Fruit fly (Drosophila melanogaster): ENCODE data around the gene Mcm6.

Gene Mcm6

dm6 chrX:6646846-6647245 lies 27.3 kb upstream of the Mcm6 start:
- TF ChIP-seq sens (GFP tag): peak; percentile 53
- peak; percentile 22 for TF ChIP-seq Med (GFP tag)
- TF ChIP-seq Xbp1 (GFP tag; optimal IDR thresholded peaks at IDR 0.05): no peak
- no peak for TF ChIP-seq CG13775 (GFP tag; optimal IDR thresholded peaks at IDR 0.05)

- TF ChIP-seq knrl (GFP tag; IDR thresholded peaks at IDR 0.05; ENCODE audit: partially characterized antibody) (peak; percentile 75), CG14965 (GFP tag; optimal IDR thresholded peaks at IDR 0.05; ENCODE audit: borderline replicate concordance) (no peak), tna (GFP tag; IDR thresholded peaks at IDR 0.05; ENCODE audit: partially characterized antibody) (peak; percentile 72), ftz-f1 (GFP tag; optimal IDR thresholded peaks at IDR 0.05) (no peak), chn (GFP tag; optimal IDR thresholded peaks at IDR 0.05) (no peak), CG10543 (GFP tag; optimal IDR thresholded peaks at IDR 0.05) (peak; percentile 82), CG9932 (GFP tag; IDR thresholded peaks at IDR 0.05) (peak; percentile 59), Dad (GFP tag; optimal IDR thresholded peaks at IDR 0.05) (peak; percentile 43), Lim3 (GFP tag; IDR thresholded peaks at IDR 0.05) (no peak), tx (GFP tag; optimal IDR thresholded peaks at IDR 0.05) (no peak), CG8359 (GFP tag; optimal IDR thresholded peaks at IDR 0.05; ENCODE audit: borderline replicate concordance) (peak; percentile 58), gsb-n (tag; optimal IDR thresholded peaks at IDR 0.05) (peak; percentile 59), CG13894 (tag; optimal IDR thresholded peaks at IDR 0.05) (peak; percentile 38), CG3065 (GFP tag; optimal IDR thresholded peaks at IDR 0.05) (peak; percentile 5), Xrp1 (GFP tag; IDR thresholded peaks at IDR 0.05) (no peak), Mad (GFP tag; optimal IDR thresholded peaks at IDR 0.05) (peak; percentile 9), CG6689 (GFP tag; IDR thresholded peaks at IDR 0.05) (no peak), CG4282 (GFP tag; optimal IDR thresholded peaks at IDR 0.05) (peak; percentile 26), ewg (GFP tag; optimal IDR thresholded peaks at IDR 0.05) (peak; percentile 60), HHEX (GFP tag; optimal IDR thresholded peaks at IDR 0.05) (peak; percentile 86), Hmx (GFP tag; optimal IDR thresholded peaks at IDR 0.05) (no peak), p53 (GFP tag; optimal IDR thresholded peaks at IDR 0.05) (peak; percentile 21), CG7372 (GFP tag; IDR thresholded peaks at IDR 0.05) (peak; percentile 40; the same call in 1 of the 2 replicates), CrebB (tag; optimal IDR thresholded peaks at IDR 0.05) (peak; percentile 72), Ssrp (tag; optimal IDR thresholded peaks at IDR 0.05) (peak; percentile 7), lab (GFP tag; optimal IDR thresholded peaks at IDR 0.05) (peak; percentile 90), ci (GFP tag; IDR thresholded peaks at IDR 0.05) (peak; percentile 90), CG13296 (GFP tag; optimal IDR thresholded peaks at IDR 0.05) (peak; percentile 87), CG7963 (GFP tag; IDR thresholded peaks at IDR 0.05; ENCODE audit: partially characterized antibody) (no peak), ind (GFP tag; optimal IDR thresholded peaks at IDR 0.05) (peak; percentile 26), scrt (GFP tag; optimal IDR thresholded peaks at IDR 0.05) (peak; percentile 65), Awh (GFP tag; IDR thresholded peaks at IDR 0.05) (no peak), seq (GFP tag; IDR thresholded peaks at IDR 0.05) (0 out of 2 replicates have a peak, but pooled peaks have one; percentile 21), CG18011 (GFP tag; optimal IDR thresholded peaks at IDR 0.05) (peak; percentile 54), eyg (GFP tag; optimal IDR thresholded peaks at IDR 0.05) (peak; percentile 17), CG4617 (GFP tag; optimal IDR thresholded peaks at IDR 0.05; ENCODE audit: borderline replicate concordance) (peak; percentile 21), ash1 (GFP tag; optimal IDR thresholded peaks at IDR 0.05) (peak; percentile 66), salm (tag; optimal IDR thresholded peaks at IDR 0.05) (peak; percentile 62), nmo (GFP tag; optimal IDR thresholded peaks at IDR 0.05) (peak; percentile 72), CG7556 (GFP tag; optimal IDR thresholded peaks at IDR 0.05) (peak; percentile 67), Drgx (GFP tag; IDR thresholded peaks at IDR 0.05) (0 out of 2 replicates have a peak, but pooled peaks have one; percentile 8), CG10959 (GFP tag; IDR thresholded peaks at IDR 0.05) (no peak), cwo (GFP tag; optimal IDR thresholded peaks at IDR 0.05) (peak; percentile 40), Bteb2 (GFP tag; optimal IDR thresholded peaks at IDR 0.05) (no peak)
Observed at dm6 chrX:6654198-6654831, 19.9 kb upstream of the Mcm6 start, which contains the start of the genes CG3226 and Cdc7. Gene CG3226 (minus strand): TSS chrX:6654248. Gene Cdc7 (plus strand): TSS chrX:6654541.
